Worm (Caenorhabditis elegans) whole organism, L4/young adult: ENCODE measurements around the gene srz-32.

ENCODE experiments used
- dao-5 ChIP-seq: sonication (generic microtip); optimal IDR thresholded peaks from 2 replicates; lab custom pipeline; 2016; ENCODE audit warnings: missing genotype, missing genetic modification characterization, moderate library complexity, missing compliant biosample characterization
- him-1 ChIP-seq: sonication (generic microtip); optimal IDR thresholded peaks from 2 replicates; lab custom pipeline; 2016; ENCODE audit warnings: missing genotype, missing genetic modification reagents, missing genetic modification characterization, missing compliant biosample characterization

DNA sequence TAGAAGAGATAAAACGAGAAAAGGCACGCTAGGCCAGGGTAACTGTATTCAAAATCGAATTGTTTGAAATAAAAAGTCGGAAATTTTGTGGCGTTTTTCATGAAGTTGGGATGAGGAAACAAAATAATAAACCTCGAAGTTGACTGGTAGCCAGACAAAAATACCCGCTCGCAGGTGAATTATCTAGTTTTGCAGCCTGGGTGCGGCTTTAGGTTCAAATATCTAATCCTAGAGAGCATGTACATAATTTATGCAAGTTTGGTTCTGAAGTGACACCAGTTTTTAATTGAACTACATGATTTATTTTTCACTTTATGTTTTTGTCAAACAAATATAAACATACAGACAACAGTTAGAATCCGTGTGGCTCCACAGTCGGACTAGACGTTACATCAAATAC lies 45.6 kb downstream of the srz-32 start, which contains the start of gene srz-37:
- TF ChIP-seq him-1 (tag; lab: Kevin White, UChicago) (no peak), dao-5 (tag; lab: Kevin White, UChicago) (no peak)
